Fruit fly (Drosophila melanogaster): Measurements from ENCODE around the gene CG11983.
A peak's percentile ranks its signal among the peaks of the same experiment; 100 is the strongest.

dm6 chr3R:9043610-9044009 is 35.5 kb downstream of the CG11983 start:
- TF ChIP-seq Dif (GFP tag; optimal IDR thresholded peaks at IDR 0.05; ENCODE audit: partially characterized antibody), result no peak
- TF ChIP-seq Rel (GFP tag; optimal IDR thresholded peaks at IDR 0.05), result no peak
- TF ChIP-seq Rel (tag; optimal IDR thresholded peaks at IDR 0.05), result no peak
- no peak for TF ChIP-seq fru (GFP tag; optimal IDR thresholded peaks at IDR 0.05)
- TF ChIP-seq HLH106 (tag; optimal IDR thresholded peaks at IDR 0.05), result no peak
- TF ChIP-seq h (GFP tag; optimal IDR thresholded peaks at IDR 0.05), result peak; percentile 52
- TF ChIP-seq usp (GFP tag; optimal IDR thresholded peaks at IDR 0.05), result no peak
- TF ChIP-seq psq (GFP tag; optimal IDR thresholded peaks at IDR 0.05), result no peak
- TF ChIP-seq rgr (GFP tag; optimal IDR thresholded peaks at IDR 0.05), result no peak
- TF ChIP-seq CG9705 (GFP tag; optimal IDR thresholded peaks at IDR 0.05), result no peak
- TF ChIP-seq Hr78 (GFP tag; optimal IDR thresholded peaks at IDR 0.05), result no peak
- no peak for TF ChIP-seq pan (optimal IDR thresholded peaks at IDR 0.05)
